Worm (Caenorhabditis elegans) whole organism, L2 larva: ENCODE measurements around the gene imp-2.

Source experiments
- F13H6.1 ChIP-seq: sonication (generic microtip); optimal IDR thresholded peaks from 2 replicates; lab custom pipeline; 2016; ENCODE audit warnings: missing genetic modification characterization, missing compliant biosample characterization
- Y55F3AM.14 ChIP-seq: fragments of 200-800 bp; sonication (Bioruptor generic); optimal IDR thresholded peaks from 2 replicates; lab custom pipeline; 2018; ENCODE audit warnings: mild to moderate bottlenecking, missing genetic modification characterization, missing compliant biosample characterization
- ZK546.5 ChIP-seq: sonication (generic microtip); optimal IDR thresholded peaks from 2 replicates; lab custom pipeline; 2017; ENCODE audit warnings: missing biosample characterization, missing genetic modification characterization
- alr-1 ChIP-seq: fragments of 150-350 bp; optimal IDR thresholded peaks from 2 replicates; lab custom pipeline; 2014; ENCODE audit warnings: missing biosample characterization, missing genetic modification characterization
- ceh-82 ChIP-seq: fragments of 150-350 bp; optimal IDR thresholded peaks from 2 replicates; lab custom pipeline; 2014; ENCODE audit warnings: missing biosample characterization, missing genetic modification characterization
- crh-2 ChIP-seq: sonication (generic microtip); optimal IDR thresholded peaks from 2 replicates; lab custom pipeline; 2017; ENCODE audit warnings: missing biosample characterization, missing genetic modification characterization
- elt-3 ChIP-seq: sonication (generic microtip); optimal IDR thresholded peaks from 2 replicates; lab custom pipeline; 2017; ENCODE audit warnings: missing biosample characterization, missing genetic modification characterization
- fos-1 ChIP-seq: fragments of 150-350 bp; optimal IDR thresholded peaks from 2 replicates; lab custom pipeline; 2014; ENCODE audit warnings: missing biosample characterization, missing genetic modification characterization
- mbf-1 ChIP-seq: sonication (generic microtip); optimal IDR thresholded peaks from 2 replicates; lab custom pipeline; 2017; ENCODE audit warnings: missing biosample characterization, missing genetic modification characterization
- mdl-1 ChIP-seq, 2 experiments: fragments of 150-350 bp in 1 of 2; sonication (generic microtip) in 1 of 2; optimal IDR thresholded peaks; 2 replicates each; lab custom pipeline; 2017; ENCODE audit warnings: missing biosample characterization in 2 of 2, missing genetic modification characterization in 2 of 2
- nhr-12 ChIP-seq: fragments of 150-350 bp; optimal IDR thresholded peaks from 2 replicates; lab custom pipeline; 2014; ENCODE audit warnings: missing biosample characterization, missing genetic modification characterization
- peb-1 ChIP-seq: fragments of 150-350 bp; optimal IDR thresholded peaks from 2 replicates; lab custom pipeline; 2014; ENCODE audit warnings: missing biosample characterization, missing genetic modification characterization
- sem-4 ChIP-seq: fragments of 150-350 bp; optimal IDR thresholded peaks from 2 replicates; lab custom pipeline; 2014; ENCODE audit warnings: missing biosample characterization, missing genetic modification reagents, missing genetic modification characterization

DNA sequence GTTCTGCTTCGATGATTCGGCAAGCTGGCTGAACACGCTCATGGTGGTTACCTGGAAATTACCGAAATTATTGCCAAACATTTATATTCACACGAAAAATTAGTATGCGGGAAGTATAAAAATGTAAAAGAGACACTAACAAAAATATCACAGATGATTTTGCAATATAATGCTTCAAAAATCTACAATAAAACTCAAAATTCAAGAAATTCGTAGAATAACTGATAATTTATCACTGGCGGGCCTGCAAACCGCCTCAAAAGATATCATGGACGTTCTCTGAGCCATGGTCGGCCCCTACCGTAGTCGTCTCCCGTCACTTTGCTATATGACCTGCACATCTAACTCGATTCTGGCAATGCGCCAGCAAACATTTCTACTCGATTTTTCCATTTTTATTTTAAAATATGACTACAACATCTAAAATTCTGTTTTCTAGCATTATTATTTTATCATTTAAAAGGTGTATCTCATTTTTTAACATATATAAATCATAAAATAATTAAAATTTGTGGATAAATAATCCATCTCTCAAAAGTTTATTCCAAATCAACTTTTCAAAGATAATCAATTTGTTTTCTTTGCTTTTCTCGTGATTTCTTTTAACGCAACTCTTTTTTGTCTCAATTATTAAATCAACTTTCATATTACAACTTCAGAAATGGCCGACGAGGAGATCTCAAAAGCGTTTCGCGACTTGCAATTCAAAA, 30.9 kb upstream of the imp-2 start, which contains the start of the genes F01G4.6 and pfd-1:
- TF ChIP-seq mdl-1 (tag; optimal IDR thresholded peaks at IDR 0.05; lab: Kevin White, UChicago): peak; percentile 50 to 65
- peak; percentile 98 for TF ChIP-seq ZK546.5 (tag; lab: Kevin White, UChicago)
- no peak for TF ChIP-seq mbf-1 (tag; lab: Kevin White, UChicago)
- no peak for TF ChIP-seq peb-1 (tag; lab: Kevin White, UChicago)
- TF ChIP-seq alr-1 (tag; lab: Kevin White, UChicago): no peak
- peak; percentile 80 for TF ChIP-seq ceh-82
- peak; percentile 97 for TF ChIP-seq crh-2 (tag; lab: Kevin White, UChicago)
- TF ChIP-seq Y55F3AM.14 (GFP tag; lab: Kevin White, UChicago): peak; percentile 76
- peak; percentile 81 for TF ChIP-seq fos-1 (tag; lab: Kevin White, UChicago)
- TF ChIP-seq F13H6.1: peak; percentile 91
- TF ChIP-seq nhr-12 (tag; lab: Kevin White, UChicago): no peak
- peak; percentile 92 for TF ChIP-seq sem-4 (tag; lab: Kevin White, UChicago)
- TF ChIP-seq elt-3: no peak
